Worm (Caenorhabditis elegans) whole organism, L1 larva: ENCODE data around the gene R07C12.3.

Experiments
- C04F5.9 ChIP-seq: sonication (generic microtip); optimal IDR thresholded peaks from 2 replicates; lab custom pipeline; 2016; ENCODE audit warnings: missing genetic modification characterization, missing compliant biosample characterization
- C34B4.2 ChIP-seq: sonication (generic microtip); optimal IDR thresholded peaks from 2 replicates; lab custom pipeline; 2017; ENCODE audit warnings: mild to moderate bottlenecking, missing genetic modification characterization, missing compliant biosample characterization
- F16B12.6 ChIP-seq: fragments of 150-350 bp; optimal IDR thresholded peaks from 2 replicates; lab custom pipeline; 2014; ENCODE audit warnings: missing biosample characterization, missing genetic modification characterization
- Y116A8C.19 ChIP-seq: sonication (generic microtip); optimal IDR thresholded peaks from 2 replicates; lab custom pipeline; 2016; ENCODE audit warnings: missing compliant biosample characterization, missing genetic modification characterization, borderline replicate concordance
- ama-1 ChIP-seq: fragments of 150-350 bp; optimal IDR thresholded peaks from 2 replicates; lab custom pipeline; 2014
- blmp-1 ChIP-seq: fragments of 150-350 bp; optimal IDR thresholded peaks from 2 replicates; lab custom pipeline; 2014; ENCODE audit warnings: missing biosample characterization, missing genetic modification characterization
- ceh-63 ChIP-seq: fragments of 200-800 bp; sonication (Bioruptor generic); optimal IDR thresholded peaks from 2 replicates; lab custom pipeline; 2018; ENCODE audit warnings: mild to moderate bottlenecking, missing genetic modification characterization, missing compliant biosample characterization
- ceh-82 ChIP-seq, 3 experiments: fragments of 150-350 bp in 1 of 3; sonication (generic microtip) in 2 of 3; optimal IDR thresholded peaks; 2 replicates each; lab custom pipeline; 2014 to 2017; ENCODE audit warnings: missing biosample characterization in 3 of 3, missing genetic modification characterization in 3 of 3
- ceh-88 ChIP-seq: fragments of 200-800 bp; sonication (Bioruptor generic); IDR thresholded peaks from 2 replicates; pipeline ENCODE4 v1.3.6; 2022; ENCODE audit warnings: missing genetic modification characterization, missing compliant biosample characterization
- dpl-1 ChIP-seq, 3 experiments: fragments of 150-350 bp in 2 of 3; sonication (generic microtip) in 1 of 3; optimal IDR thresholded peaks; 2 replicates each; lab custom pipeline; 2014 to 2017; ENCODE audit warnings: missing biosample characterization in 3 of 3, missing genetic modification characterization in 3 of 3, missing genetic modification reagents in 3 of 3
- dsc-1 ChIP-seq: sonication (generic microtip); optimal IDR thresholded peaks from 2 replicates; lab custom pipeline; 2016; ENCODE audit warnings: mild to moderate bottlenecking, missing genetic modification characterization, missing compliant biosample characterization
- efl-1 ChIP-seq, 4 experiments: fragments of 150-350 bp; optimal IDR thresholded peaks in 3 of 4; peaks in 1 of 4; 1 replicate in 1 of 4; 2 replicates in 3 of 4; lab custom pipeline; 2014; ENCODE audit warnings: missing biosample characterization in 2 of 4, missing genetic modification characterization in 2 of 4, missing genetic modification reagents in 2 of 4
- grh-1 ChIP-seq: fragments of 200-800 bp; sonication (Bioruptor generic); IDR thresholded peaks from 2 replicates; pipeline ENCODE4 v1.3.6; 2022; ENCODE audit warnings: missing genetic modification reagents, missing genetic modification characterization, missing compliant biosample characterization
- hlh-4 ChIP-seq: sonication (generic microtip); optimal IDR thresholded peaks from 2 replicates; lab custom pipeline; 2016; ENCODE audit warnings: mild to moderate bottlenecking, missing genetic modification characterization, missing compliant biosample characterization
- hpl-2 ChIP-seq: fragments of 150-350 bp; optimal IDR thresholded peaks from 2 replicates; lab custom pipeline; 2014; ENCODE audit warnings: missing biosample characterization, missing genetic modification reagents, missing genetic modification characterization
- lin-39 ChIP-seq: fragments of 150-350 bp; optimal IDR thresholded peaks from 2 replicates; lab custom pipeline; 2014; ENCODE audit warnings: missing biosample characterization, missing genetic modification reagents, missing genetic modification characterization
- lsy-2 ChIP-seq, 2 experiments: fragments of 150-350 bp; optimal IDR thresholded peaks; 2 replicates each; lab custom pipeline; 2014; ENCODE audit warnings: missing biosample characterization in 2 of 2, missing genetic modification characterization in 2 of 2
- mab-9 ChIP-seq: fragments of 200-800 bp; sonication (Bioruptor generic); IDR thresholded peaks from 2 replicates; pipeline ENCODE4 v1.3.6; 2022; ENCODE audit warnings: missing genetic modification reagents, missing genetic modification characterization, missing compliant biosample characterization
- mdl-1 ChIP-seq, 2 experiments: fragments of 150-350 bp; optimal IDR thresholded peaks; 2 replicates each; lab custom pipeline; 2014 to 2017; ENCODE audit warnings: missing biosample characterization in 2 of 2, missing genetic modification characterization in 2 of 2, inconsistent platforms in 1 of 2
- mef-2 ChIP-seq: fragments of 150-350 bp; optimal IDR thresholded peaks from 2 replicates; lab custom pipeline; 2014; ENCODE audit warnings: missing biosample characterization, missing genetic modification characterization
- nhr-11 ChIP-seq: fragments of 150-350 bp; optimal IDR thresholded peaks from 2 replicates; lab custom pipeline; 2014; ENCODE audit warnings: missing biosample characterization, missing genetic modification characterization
- nhr-19 ChIP-seq: fragments of 200-800 bp; sonication (Bioruptor generic); conservative IDR thresholded peaks from 2 replicates; pipeline ENCODE4 v1.3.6; 2022; ENCODE audit warnings: missing genetic modification characterization, missing compliant biosample characterization
- nhr-237 ChIP-seq: fragments of 150-350 bp; optimal IDR thresholded peaks from 2 replicates; lab custom pipeline; 2014; ENCODE audit warnings: missing biosample characterization, missing genetic modification characterization
- nhr-71 ChIP-seq: sonication (generic microtip); optimal IDR thresholded peaks from 2 replicates; lab custom pipeline; 2016; ENCODE audit warnings: mild to moderate bottlenecking, missing genetic modification characterization, moderate library complexity, missing compliant biosample characterization
- nhr-77 ChIP-seq: fragments of 150-350 bp; optimal IDR thresholded peaks from 2 replicates; lab custom pipeline; 2014; ENCODE audit warnings: missing biosample characterization, missing genetic modification characterization
- nhr-84 ChIP-seq: sonication (generic microtip); optimal IDR thresholded peaks from 2 replicates; lab custom pipeline; 2017; ENCODE audit warnings: missing biosample characterization, missing genetic modification characterization
- pag-3 ChIP-seq: sonication (generic microtip); optimal IDR thresholded peaks from 2 replicates; lab custom pipeline; 2017; ENCODE audit warnings: missing genetic modification characterization, mild to moderate bottlenecking, missing compliant biosample characterization, antibody characterized with exemption, borderline replicate concordance; ENCODE audit not compliant: insufficient read depth
- pax-3 ChIP-seq: fragments of 200-800 bp; sonication (Bioruptor generic); optimal IDR thresholded peaks from 2 replicates; lab custom pipeline; 2018; ENCODE audit warnings: mild to moderate bottlenecking, missing genetic modification characterization, moderate library complexity, missing compliant biosample characterization
- rnt-1 ChIP-seq: sonication (generic microtip); optimal IDR thresholded peaks from 2 replicates; lab custom pipeline; 2016; ENCODE audit warnings: mild to moderate bottlenecking, missing genetic modification characterization, moderate library complexity, missing compliant biosample characterization
- snpc-4 ChIP-seq: fragments of 150-350 bp; optimal IDR thresholded peaks from 2 replicates; lab custom pipeline; 2014; ENCODE audit warnings: missing biosample characterization, missing genetic modification characterization
- snu-23 ChIP-seq: sonication (generic microtip); optimal IDR thresholded peaks from 2 replicates; lab custom pipeline; 2016; ENCODE audit warnings: missing genetic modification characterization, missing compliant biosample characterization
- sup-37 ChIP-seq: fragments of 200-800 bp; sonication (Bioruptor generic); optimal IDR thresholded peaks from 2 replicates; lab custom pipeline; 2018; ENCODE audit warnings: mild to moderate bottlenecking, missing genetic modification characterization, missing compliant biosample characterization
- swsn-7 ChIP-seq: sonication (generic microtip); optimal IDR thresholded peaks from 2 replicates; lab custom pipeline; 2016; ENCODE audit warnings: missing genetic modification characterization, missing compliant biosample characterization
- tbx-2 ChIP-seq: sonication (generic microtip); optimal IDR thresholded peaks from 2 replicates; lab custom pipeline; 2016; ENCODE audit warnings: missing genetic modification characterization, missing compliant biosample characterization
- tlp-1 ChIP-seq: fragments of 150-350 bp; optimal IDR thresholded peaks from 2 replicates; lab custom pipeline; 2014; ENCODE audit warnings: missing biosample characterization, missing genetic modification characterization
- unc-62 ChIP-seq: fragments of 150-350 bp; optimal IDR thresholded peaks from 2 replicates; lab custom pipeline; 2014; ENCODE audit warnings: missing biosample characterization, missing genetic modification reagents, missing genetic modification characterization
- xbp-1 ChIP-seq: sonication (generic microtip); optimal IDR thresholded peaks from 2 replicates; lab custom pipeline; 2016; ENCODE audit warnings: missing genetic modification characterization, missing compliant biosample characterization
- zag-1 ChIP-seq: fragments of 150-350 bp; optimal IDR thresholded peaks from 2 replicates; lab custom pipeline; 2014; ENCODE audit warnings: missing biosample characterization, missing genetic modification characterization
- zip-4 ChIP-seq: fragments of 200-800 bp; sonication (Bioruptor generic); optimal IDR thresholded peaks from 2 replicates; lab custom pipeline; 2018; ENCODE audit warnings: mild to moderate bottlenecking, missing genetic modification characterization, moderate library complexity, missing compliant biosample characterization
- ztf-11 ChIP-seq, 2 experiments: sonication (generic microtip); optimal IDR thresholded peaks; 2 replicates each; lab custom pipeline; 2016 to 2017; ENCODE audit warnings: missing genetic modification characterization in 2 of 2, missing biosample characterization in 1 of 2, missing compliant biosample characterization in 1 of 2
- ztf-4 ChIP-seq: fragments of 150-350 bp; optimal IDR thresholded peaks from 2 replicates; lab custom pipeline; 2014; ENCODE audit warnings: missing biosample characterization, missing genetic modification characterization

The R07C12.3 gene

ce11 chrIV:4139022-4139421 is 5.9 kb upstream of the R07C12.3 start, which contains the start of gene F49F1.10:
F49F1.10 (minus strand) TSS chrIV:4139122.
- no peak for TF ChIP-seq nhr-19 (GFP tag; lab: Robert Waterston, UW)
- no peak for TF ChIP-seq grh-1 (GFP tag; lab: Robert Waterston, UW)
- no peak for TF ChIP-seq lin-39
- TF ChIP-seq rnt-1 = no peak
- TF ChIP-seq ztf-4 (tag; lab: Kevin White, UChicago) = no peak
- no peak for TF ChIP-seq tbx-2 (tag; lab: Kevin White, UChicago)
- no peak for TF ChIP-seq zip-4
- no peak for TF ChIP-seq hpl-2
- TF ChIP-seq unc-62 (GFP tag; lab: Kevin White, UChicago) = no peak
- no peak for TF ChIP-seq lsy-2 (tag; optimal IDR thresholded peaks at IDR 0.05; lab: Kevin White, UChicago)
- no peak for TF ChIP-seq ama-1 (lab: Kevin White, UChicago)
- no peak for TF ChIP-seq Y116A8C.19 (tag; lab: Kevin White, UChicago)
- TF ChIP-seq zag-1 (tag; lab: Kevin White, UChicago) = no peak
- TF ChIP-seq nhr-237 (tag; lab: Kevin White, UChicago) = no peak
- TF ChIP-seq nhr-11 (tag; lab: Kevin White, UChicago) = no peak
- TF ChIP-seq sup-37 (GFP tag; lab: Kevin White, UChicago) = no peak
- TF ChIP-seq swsn-7 (tag; lab: Kevin White, UChicago) = no peak
- no peak for TF ChIP-seq F16B12.6 (tag; lab: Kevin White, UChicago)
- no peak for TF ChIP-seq nhr-71 (tag; lab: Kevin White, UChicago)
- TF ChIP-seq tlp-1 (tag; lab: Kevin White, UChicago) = no peak

- TF ChIP-seq tbx-2 (tag; lab: Kevin White, UChicago) (no peak), pag-3 (no peak), mdl-1 (tag; optimal IDR thresholded peaks at IDR 0.05; lab: Kevin White, UChicago) (no peak), ztf-11 (tag; optimal IDR thresholded peaks at IDR 0.05; lab: Kevin White, UChicago) (no peak), ztf-4 (tag; lab: Kevin White, UChicago) (no peak), snpc-4 (tag; lab: Kevin White, UChicago) (no peak), xbp-1 (tag; lab: Kevin White, UChicago) (no peak), mef-2 (no peak), nhr-19 (GFP tag; lab: Robert Waterston, UW) (no peak), dsc-1 (tag; lab: Kevin White, UChicago) (no peak), ceh-82 (tag; optimal IDR thresholded peaks at IDR 0.05; lab: Kevin White, UChicago) (no peak), ceh-63 (GFP tag; lab: Kevin White, UChicago) (no peak), C04F5.9 (no peak)
Observed at ce11 chrIV:4140265-4140664, 4.6 kb upstream of the R07C12.3 start, which contains the start of gene F49F1.18. F49F1.18 (minus strand) TSS chrIV:4140365.

ce11 chrIV:4141311-4141710 is 3.6 kb upstream of the R07C12.3 start, which contains the start of gene F49F1.11:
F49F1.11 (minus strand) TSS chrIV:4141411.
- TF ChIP-seq grh-1 (GFP tag; lab: Robert Waterston, UW) (no peak), ceh-82 (tag; optimal IDR thresholded peaks at IDR 0.05; lab: Kevin White, UChicago) (no peak), nhr-77 (tag; lab: Kevin White, UChicago) (no peak), rnt-1 (no peak), hlh-4 (no peak), C34B4.2 (tag; lab: Kevin White, UChicago) (no peak), dpl-1 (GFP tag; optimal IDR thresholded peaks at IDR 0.05; lab: Kevin White, UChicago) (no peak), efl-1 (optimal IDR thresholded peaks at IDR 0.05; lab: Kevin White, UChicago) (no peak), efl-1 (GFP tag; optimal IDR thresholded peaks at IDR 0.05 in 1 of 2; lab: Kevin White, UChicago) (no peak), lin-39 (no peak), hpl-2 (no peak), nhr-84 (tag; lab: Kevin White, UChicago) (no peak), snu-23 (GFP tag; lab: Kevin White, UChicago) (no peak), pag-3 (no peak), ceh-88 (GFP tag; lab: Robert Waterston, UW) (no peak), blmp-1 (no peak), mab-9 (no peak), pax-3 (tag; lab: Kevin White, UChicago) (no peak)
